Worm (Caenorhabditis elegans) whole organism, L3 larva: ENCODE results near the gene col-135.
"Not testable (repeated sequence)": the region's sequence is repeated elsewhere in the genome, so short reads cannot be mapped to it uniquely, and the experiment has no call there.

ENCODE experiments used
- R02D3.7 ChIP-seq: fragments of 150-350 bp; optimal IDR thresholded peaks from 2 replicates; lab custom pipeline; 2014; ENCODE audit warnings: missing biosample characterization, missing genetic modification characterization
- ama-1 ChIP-seq: fragments of 150-350 bp; optimal IDR thresholded peaks from 2 replicates; lab custom pipeline; 2018
- eor-1 ChIP-seq, 2 experiments: fragments of 150-350 bp; optimal IDR thresholded peaks; 2 replicates each; lab custom pipeline; 2014 to 2018; ENCODE audit warnings: missing biosample characterization in 2 of 2, missing genetic modification characterization in 2 of 2
- fkh-10 ChIP-seq: sonication (generic microtip); optimal IDR thresholded peaks from 2 replicates; lab custom pipeline; 2017; ENCODE audit warnings: missing biosample characterization, missing genetic modification reagents, missing genetic modification characterization
- lin-39 ChIP-seq: fragments of 150-350 bp; optimal IDR thresholded peaks from 2 replicates; lab custom pipeline; 2018; ENCODE audit warnings: missing biosample characterization, missing genetic modification reagents, missing genetic modification characterization
- mml-1 ChIP-seq: fragments of 150-350 bp; sonication (generic microtip); optimal IDR thresholded peaks from 3 replicates; lab custom pipeline; 2014; ENCODE audit warnings: missing biosample characterization, missing genetic modification characterization
- nhr-237 ChIP-seq: fragments of 150-350 bp; optimal IDR thresholded peaks from 2 replicates; lab custom pipeline; 2014; ENCODE audit warnings: missing biosample characterization, missing genetic modification characterization
- nhr-28 ChIP-seq: fragments of 150-350 bp; optimal IDR thresholded peaks from 2 replicates; lab custom pipeline; 2014; ENCODE audit warnings: missing biosample characterization, missing genetic modification characterization
- pha-4 ChIP-seq: fragments of 150-350 bp; optimal IDR thresholded peaks from 2 replicates; lab custom pipeline; 2014; ENCODE audit warnings: missing biosample characterization, missing genetic modification reagents, missing genetic modification characterization

DNA sequence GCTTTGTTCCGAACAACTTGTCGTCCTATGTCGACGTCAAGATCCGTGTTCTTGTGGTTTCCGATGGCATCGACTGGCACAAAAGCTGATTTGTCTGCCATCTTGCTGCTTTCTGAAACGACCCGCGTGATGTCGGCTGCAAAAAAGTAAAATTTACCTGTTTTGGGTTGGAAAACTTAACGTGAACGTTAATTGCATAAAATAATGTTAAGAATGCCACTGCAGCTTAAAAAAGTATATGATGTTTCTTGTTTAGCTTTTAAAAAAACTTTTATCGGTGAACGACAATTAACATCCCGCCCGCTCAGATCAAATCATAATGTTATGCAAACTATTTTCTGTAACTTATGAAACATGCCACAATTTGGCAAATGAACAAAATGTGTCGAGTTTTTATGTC, 2.3 kb upstream of the col-135 start, which contains the start of gene M199.8:
- not testable (repeated sequence) for TF ChIP-seq fkh-10; mml-1 (tag; lab: Kevin White, UChicago); nhr-28; R02D3.7; nhr-237; ama-1; eor-1 (tag; optimal IDR thresholded peaks at IDR 0.05; lab: Kevin White, UChicago); pha-4 (tag; lab: Kevin White, UChicago); lin-39
